Worm (Caenorhabditis elegans) whole organism, L2 larva: ENCODE results near the gene imph-1.

Source experiments
- ZK546.5 ChIP-seq: sonication (generic microtip); optimal IDR thresholded peaks from 2 replicates; lab custom pipeline; 2017; ENCODE audit warnings: missing biosample characterization, missing genetic modification characterization
- elt-3 ChIP-seq: sonication (generic microtip); optimal IDR thresholded peaks from 2 replicates; lab custom pipeline; 2017; ENCODE audit warnings: missing biosample characterization, missing genetic modification characterization
- nhr-25 ChIP-seq: fragments of 150-350 bp; sonication (generic microtip); optimal IDR thresholded peaks from 3 replicates; lab custom pipeline; 2014; ENCODE audit warnings: missing biosample characterization, missing genetic modification characterization
- nhr-77 ChIP-seq: fragments of 150-350 bp; optimal IDR thresholded peaks from 2 replicates; lab custom pipeline; 2014; ENCODE audit warnings: missing biosample characterization, missing genetic modification characterization
- skn-1 ChIP-seq: sonication (generic microtip); optimal IDR thresholded peaks from 2 replicates; lab custom pipeline; 2017; ENCODE audit warnings: missing biosample characterization, missing genetic modification characterization
- snpc-4 ChIP-seq: fragments of 150-350 bp; optimal IDR thresholded peaks from 2 replicates; lab custom pipeline; 2014; ENCODE audit warnings: missing biosample characterization, missing genetic modification characterization

DNA sequence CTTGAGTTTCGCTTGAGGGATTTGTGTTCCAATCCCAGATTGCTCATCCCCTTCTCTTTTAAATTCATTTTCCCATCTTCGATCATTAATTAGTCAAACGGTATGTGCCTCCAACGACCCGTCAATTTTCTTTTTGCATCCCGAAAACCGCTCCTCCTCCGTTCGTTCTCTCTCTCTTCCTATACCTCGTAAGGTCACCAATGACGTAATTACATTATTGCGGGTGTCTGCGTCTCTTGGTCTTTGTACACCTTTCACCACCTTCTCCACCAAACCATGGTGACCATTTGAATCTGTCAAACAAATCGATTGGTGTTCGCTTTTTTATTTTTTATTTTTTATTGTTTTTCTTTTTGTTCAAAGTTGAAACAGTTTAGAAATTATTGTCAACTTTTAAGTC, 38.2 kb upstream of the imph-1 start:
- TF ChIP-seq nhr-77 (no peak), skn-1 (tag; lab: Kevin White, UChicago) (no peak), snpc-4 (tag; lab: Kevin White, UChicago) (no peak), elt-3 (tag; lab: Kevin White, UChicago) (no peak), ZK546.5 (no peak), nhr-25 (tag; lab: Kevin White, UChicago) (no peak)
